Fruit fly (Drosophila melanogaster) whole organism, pupa: Measurements from ENCODE around the gene CG32713.

Experiments
- CG10348 ChIP-seq: fragments of 200-800 bp; sonication (Bioruptor generic); IDR thresholded peaks from 2 replicates; pipeline ENCODE4 v1.3.6; 2022; ENCODE audit warnings: missing biosample characterization, missing genetic modification characterization
- CG12605 ChIP-seq: fragments of 200-800 bp; sonication (Bioruptor generic); IDR thresholded peaks from 2 replicates; pipeline ENCODE4 v1.3.6; 2022; ENCODE audit warnings: missing biosample characterization, missing genetic modification characterization
- CG13204 ChIP-seq: fragments of 200-800 bp; sonication (Bioruptor generic); optimal IDR thresholded peaks from 2 replicates; lab custom pipeline; 2018; ENCODE audit warnings: missing biosample characterization, mild to moderate bottlenecking, missing genetic modification characterization, moderate library complexity
- CG14655 ChIP-seq: fragments of 200-800 bp; sonication (Bioruptor generic); optimal IDR thresholded peaks from 3 replicates; lab custom pipeline; 2017; ENCODE audit warnings: mild to moderate bottlenecking, missing biosample characterization, missing genetic modification reagents, missing genetic modification characterization
- CG15710 ChIP-seq: fragments of 200-800 bp; sonication (Bioruptor generic); optimal IDR thresholded peaks from 2 replicates; lab custom pipeline; 2018; ENCODE audit warnings: missing biosample characterization, mild to moderate bottlenecking, missing genetic modification characterization, moderate library complexity
- CG17806 ChIP-seq: fragments of 200-800 bp; sonication (Bioruptor generic); optimal IDR thresholded peaks from 2 replicates; lab custom pipeline; 2018; ENCODE audit warnings: missing biosample characterization, mild to moderate bottlenecking, missing genetic modification characterization, moderate library complexity
- CG32121 ChIP-seq: fragments of 200-800 bp; sonication (Bioruptor generic); IDR thresholded peaks from 2 replicates; pipeline ENCODE4 v1.3.6; 2022; ENCODE audit warnings: missing biosample characterization, missing genetic modification characterization
- CG34367 ChIP-seq: fragments of 200-800 bp; sonication (Bioruptor generic); optimal IDR thresholded peaks from 2 replicates; lab custom pipeline; 2018; ENCODE audit warnings: missing biosample characterization, mild to moderate bottlenecking, missing genetic modification characterization
- CG4496 ChIP-seq: fragments of 200-800 bp; sonication (Bioruptor generic); IDR thresholded peaks from 3 replicates; pipeline ENCODE4 v1.3.6; 2022; ENCODE audit warnings: missing biosample characterization, missing genetic modification characterization
- CG8159 ChIP-seq: fragments of 200-800 bp; sonication (Bioruptor generic); optimal IDR thresholded peaks from 3 replicates; lab custom pipeline; 2018; ENCODE audit warnings: missing biosample characterization, mild to moderate bottlenecking, missing genetic modification characterization, moderate library complexity
- CG8301 ChIP-seq: fragments of 200-800 bp; sonication (Bioruptor generic); optimal IDR thresholded peaks from 2 replicates; lab custom pipeline; 2018; ENCODE audit warnings: missing biosample characterization, mild to moderate bottlenecking, missing genetic modification characterization
- CG9948 ChIP-seq: fragments of 200-800 bp; sonication (Bioruptor generic); optimal IDR thresholded peaks from 2 replicates; lab custom pipeline; 2018; ENCODE audit warnings: missing biosample characterization, mild to moderate bottlenecking, missing genetic modification characterization, moderate library complexity
- D1 ChIP-seq: fragments of 200-800 bp; sonication (Bioruptor generic); optimal IDR thresholded peaks from 2 replicates; lab custom pipeline; 2018; ENCODE audit warnings: missing biosample characterization, mild to moderate bottlenecking, missing genetic modification characterization, moderate library complexity
- EcR ChIP-seq: fragments of 200-800 bp; sonication (Bioruptor generic); optimal IDR thresholded peaks from 3 replicates; lab custom pipeline; 2019; ENCODE audit warnings: missing biosample characterization, missing genetic modification characterization, mild to moderate bottlenecking, moderate library complexity, missing genetic modification reagents
- Ets98B ChIP-seq: fragments of 200-800 bp; sonication (Bioruptor generic); IDR thresholded peaks from 2 replicates; pipeline ENCODE4 v1.3.6; 2022; ENCODE audit warnings: missing biosample characterization, missing genetic modification characterization
- Pif1A ChIP-seq: fragments of 200-800 bp; sonication (Bioruptor generic); optimal IDR thresholded peaks from 3 replicates; lab custom pipeline; 2016; ENCODE audit warnings: missing biosample characterization, missing genetic modification characterization
- Pif1B ChIP-seq: fragments of 200-800 bp; sonication (Bioruptor generic); optimal IDR thresholded peaks from 3 replicates; lab custom pipeline; 2016; ENCODE audit warnings: missing biosample characterization, missing genetic modification characterization
- Snoo ChIP-seq: fragments of 200-800 bp; sonication (Bioruptor generic); optimal IDR thresholded peaks from 3 replicates; lab custom pipeline; 2017; ENCODE audit warnings: missing biosample characterization, mild to moderate bottlenecking, missing genetic modification characterization, inconsistent platforms
- fd96Ca ChIP-seq: fragments of 200-800 bp; sonication (Bioruptor generic); IDR thresholded peaks from 3 replicates; pipeline ENCODE4 v1.3.6; 2022; ENCODE audit warnings: missing biosample characterization, missing genetic modification characterization
- gl ChIP-seq: fragments of 200-800 bp; sonication (Bioruptor generic); optimal IDR thresholded peaks from 2 replicates; lab custom pipeline; 2018; ENCODE audit warnings: missing biosample characterization, mild to moderate bottlenecking, missing genetic modification characterization
- rn ChIP-seq: fragments of 200-800 bp; sonication (Bioruptor generic); IDR thresholded peaks from 2 replicates; pipeline ENCODE4 v1.3.6; 2022; ENCODE audit warnings: missing biosample characterization, missing genetic modification characterization

Gene CG32713

DNA sequence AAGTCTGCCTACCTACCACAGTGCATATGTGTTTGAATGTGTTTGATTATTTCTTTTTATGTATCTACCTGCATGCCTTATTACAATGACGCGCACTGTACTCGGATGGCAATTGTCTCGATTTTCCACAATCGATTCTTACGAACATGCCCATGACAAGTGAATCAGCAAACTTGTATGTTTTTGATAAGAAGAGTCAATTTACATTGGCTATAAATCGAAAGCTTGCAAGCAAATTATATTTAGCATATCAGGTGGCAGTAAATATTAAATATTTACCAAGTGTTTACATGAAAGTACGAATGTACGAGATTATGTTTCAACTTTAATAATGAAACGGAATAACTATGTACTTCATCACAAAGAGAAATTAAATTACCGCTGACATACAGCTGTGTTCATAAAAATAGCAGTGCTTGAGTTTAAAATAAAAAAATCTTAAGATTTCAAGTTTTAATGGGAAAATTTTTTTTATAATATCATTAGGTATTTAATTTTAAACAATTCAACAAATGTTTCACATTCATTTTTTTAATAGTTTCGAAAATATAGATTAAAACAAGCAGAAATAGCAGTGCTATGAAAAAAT is 2.1 kb upstream of the CG32713 start:
- TF ChIP-seq gl (tag; lab: Kevin White, UChicago) (peak; percentile 35), Snoo (tag; lab: Kevin White, UChicago) (no peak)

- TF ChIP-seq CG8159 (tag; lab: Kevin White, UChicago) (peak; percentile 93), Pif1A (GFP tag; lab: Kevin White, UChicago) (peak; percentile 89), fd96Ca (GFP tag; lab: Robert Waterston, UW) (peak; percentile 94), CG9948 (tag; lab: Kevin White, UChicago) (peak; percentile 93), Pif1B (GFP tag; lab: Kevin White, UChicago) (peak; percentile 86), CG15710 (tag; lab: Kevin White, UChicago) (peak; percentile 94), CG13204 (GFP tag; lab: Kevin White, UChicago) (peak; percentile 81), CG34367 (tag; lab: Kevin White, UChicago) (peak; percentile 93), rn (GFP tag; lab: Robert Waterston, UW) (peak; percentile 92), CG10348 (GFP tag; lab: Robert Waterston, UW) (peak; percentile 81), CG8301 (tag; lab: Kevin White, UChicago) (peak; percentile 89), CG12605 (GFP tag; lab: Robert Waterston, UW) (peak; percentile 94), CG17806 (tag; lab: Kevin White, UChicago) (peak; percentile 93), CG14655 (GFP tag; lab: Kevin White, UChicago) (peak; percentile 92), Snoo (tag; lab: Kevin White, UChicago) (peak; percentile 72), CG4496 (GFP tag; lab: Robert Waterston, UW) (peak; percentile 97), EcR (GFP tag; lab: Kevin White, UChicago) (no peak), gl (tag; lab: Kevin White, UChicago) (peak; percentile 86), D1 (tag; lab: Kevin White, UChicago) (no peak), Ets98B (GFP tag; lab: Robert Waterston, UW) (peak; percentile 94), CG32121 (peak; percentile 90)
These were observed 2.3 kb downstream of the CG32713 start, which contains the start of gene org-1 for dm6 chrX:8455019-8455555. Gene org-1 (minus strand): TSS chrX:8455069.

dm6 chrX:8452163-8452562 is 5.3 kb downstream of the CG32713 start:
- TF ChIP-seq EcR (GFP tag; lab: Kevin White, UChicago) (no peak), CG8159 (tag; lab: Kevin White, UChicago) (no peak), CG17806 (tag; lab: Kevin White, UChicago) (no peak), D1 (tag; lab: Kevin White, UChicago) (no peak), Ets98B (GFP tag; lab: Robert Waterston, UW) (no peak), CG12605 (GFP tag; lab: Robert Waterston, UW) (no peak), Pif1B (GFP tag; lab: Kevin White, UChicago) (no peak), CG8301 (tag; lab: Kevin White, UChicago) (no peak), Pif1A (GFP tag; lab: Kevin White, UChicago) (no peak)

dm6 chrX:8450214-8450904 is 7.1 kb downstream of the CG32713 start:
- no peak for TF ChIP-seq CG8301 (tag; lab: Kevin White, UChicago)
- no peak for TF ChIP-seq CG8159 (tag; lab: Kevin White, UChicago)
- no peak for TF ChIP-seq gl (tag; lab: Kevin White, UChicago)
- no peak for TF ChIP-seq D1 (tag; lab: Kevin White, UChicago)
- TF ChIP-seq Pif1B (GFP tag; lab: Kevin White, UChicago): no peak
- no peak for TF ChIP-seq CG13204 (GFP tag; lab: Kevin White, UChicago)
- no peak for TF ChIP-seq CG9948 (tag; lab: Kevin White, UChicago)
- TF ChIP-seq Snoo (tag; lab: Kevin White, UChicago): no peak
- TF ChIP-seq CG15710 (tag; lab: Kevin White, UChicago): no peak
- no peak for TF ChIP-seq Ets98B (GFP tag; lab: Robert Waterston, UW)
- TF ChIP-seq rn (GFP tag; lab: Robert Waterston, UW): no peak
- TF ChIP-seq CG34367 (tag; lab: Kevin White, UChicago): no peak
- TF ChIP-seq EcR (GFP tag; lab: Kevin White, UChicago): no peak
- TF ChIP-seq CG12605 (GFP tag; lab: Robert Waterston, UW): no peak
- TF ChIP-seq CG17806 (tag; lab: Kevin White, UChicago): no peak
- no peak for TF ChIP-seq CG14655 (GFP tag; lab: Kevin White, UChicago)
- no peak for TF ChIP-seq Pif1A (GFP tag; lab: Kevin White, UChicago)
- no peak for TF ChIP-seq CG32121
- no peak for TF ChIP-seq fd96Ca (GFP tag; lab: Robert Waterston, UW)
- TF ChIP-seq CG10348 (GFP tag; lab: Robert Waterston, UW): no peak

DNA sequence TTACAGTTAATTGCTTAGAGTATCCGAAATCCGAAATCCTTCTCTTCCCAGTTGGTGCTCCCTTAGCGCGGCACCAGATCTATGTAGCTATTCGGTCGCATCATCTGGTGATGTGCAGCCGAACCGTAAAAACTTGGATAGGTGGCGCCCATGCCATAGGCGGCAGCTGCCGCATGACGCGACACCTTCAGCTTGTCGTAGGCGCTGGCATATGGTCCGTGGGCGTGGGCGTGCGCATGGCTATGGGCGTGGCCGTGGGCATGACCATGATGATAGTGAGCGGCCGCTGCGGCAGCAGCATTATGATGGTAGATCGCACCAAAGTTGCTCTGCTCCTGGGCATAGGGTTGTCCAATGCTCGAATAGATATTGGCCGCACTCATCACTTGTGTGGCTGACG is 9.3 kb downstream of the CG32713 start:
- TF ChIP-seq rn (GFP tag; lab: Robert Waterston, UW): no peak
- TF ChIP-seq CG8159 (tag; lab: Kevin White, UChicago): no peak
- no peak for TF ChIP-seq CG8301 (tag; lab: Kevin White, UChicago)
- TF ChIP-seq CG32121: no peak
- no peak for TF ChIP-seq CG9948 (tag; lab: Kevin White, UChicago)
- no peak for TF ChIP-seq gl (tag; lab: Kevin White, UChicago)
